Fruit fly (Drosophila melanogaster): Measurements from ENCODE around the gene CG4115.

The CG4115 gene

DNA sequence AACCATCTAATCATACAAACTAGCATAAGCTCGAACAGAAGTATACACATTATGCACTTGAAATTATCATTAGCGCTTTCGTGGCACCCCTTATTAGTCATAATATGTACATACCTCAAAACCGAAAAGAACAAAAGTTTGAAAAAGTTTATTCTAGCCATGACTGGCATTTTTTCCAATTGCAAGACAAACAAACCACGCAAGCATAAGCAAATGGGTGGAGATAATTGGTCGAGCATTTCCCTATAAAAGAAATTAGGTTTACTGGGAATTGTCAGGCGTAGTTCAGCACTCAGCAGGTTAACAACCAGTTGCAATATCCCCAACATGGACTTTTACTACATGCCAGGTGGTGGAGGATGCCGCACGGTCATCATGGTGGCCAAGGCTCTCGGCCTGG lies 11.9 kb downstream of the CG4115 start, which contains the start of gene GstD2:
TSS of gene GstD2 (plus strand) at position 301 of the 400 bp plus-strand sequence.
- no peak for TF ChIP-seq Hr39 (GFP tag; optimal IDR thresholded peaks at IDR 0.05)
- TF ChIP-seq Eip78C (GFP tag) = peak; percentile 7
- no peak for TF ChIP-seq salr (GFP tag; optimal IDR thresholded peaks at IDR 0.05)

DNA sequence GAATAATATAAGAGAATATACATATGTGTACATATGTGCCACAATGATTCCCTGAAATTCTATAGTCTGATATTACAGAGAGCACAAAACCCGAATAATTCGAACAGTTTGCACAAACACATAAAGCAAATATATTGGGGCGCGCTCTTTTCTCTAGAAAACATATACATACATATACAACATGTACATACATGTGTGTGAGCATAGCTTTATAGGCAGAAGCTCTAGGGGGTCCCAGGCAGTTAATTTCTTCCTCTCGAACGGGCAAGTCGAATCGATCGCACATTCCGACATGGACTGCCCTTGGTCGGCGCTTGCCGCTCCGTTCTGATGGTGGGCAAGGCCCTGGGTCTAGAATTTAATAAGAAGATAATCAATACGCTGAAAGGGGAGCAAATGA lies 13.0 kb downstream of the CG4115 start, which contains the start of gene GstD3:
TSS of gene GstD3 (plus strand) at position 269 of the 400 bp plus-strand sequence.
- TF ChIP-seq Blimp-1 (GFP tag; optimal IDR thresholded peaks at IDR 0.05) = no peak
- TF ChIP-seq CG6276 (GFP tag; optimal IDR thresholded peaks at IDR 0.05) = no peak
- TF ChIP-seq Eip78C (GFP tag) = peak; percentile 4
- TF ChIP-seq fd59A (GFP tag; optimal IDR thresholded peaks at IDR 0.05) = no peak
- no peak for TF ChIP-seq CG34406 (GFP tag; optimal IDR thresholded peaks at IDR 0.05)
- TF ChIP-seq CG11902 (GFP tag; optimal IDR thresholded peaks at IDR 0.05) = no peak
- TF ChIP-seq Lpt (GFP tag; optimal IDR thresholded peaks at IDR 0.05) = no peak
- no peak for TF ChIP-seq Ets96B (tag; optimal IDR thresholded peaks at IDR 0.05)
- TF ChIP-seq Eip93F (GFP tag; optimal IDR thresholded peaks at IDR 0.05) = no peak
- TF ChIP-seq Met (GFP tag; optimal IDR thresholded peaks at IDR 0.05) = no peak
- no peak for TF ChIP-seq Hr39 (GFP tag; optimal IDR thresholded peaks at IDR 0.05)
- TF ChIP-seq CG11762 (GFP tag; optimal IDR thresholded peaks at IDR 0.05; ENCODE audit: insufficient read depth) = no peak
- TF ChIP-seq Smox (GFP tag; optimal IDR thresholded peaks at IDR 0.05) = no peak
- TF ChIP-seq Gug (GFP tag; IDR thresholded peaks at IDR 0.05) = no peak
- no peak for TF ChIP-seq CG31627 (GFP tag; optimal IDR thresholded peaks at IDR 0.05)
- no peak for TF ChIP-seq CG1621 (tag; optimal IDR thresholded peaks at IDR 0.05)
- TF ChIP-seq ss (GFP tag; optimal IDR thresholded peaks at IDR 0.05) = no peak
- peak; percentile 60 for TF ChIP-seq svp (GFP tag)

DNA sequence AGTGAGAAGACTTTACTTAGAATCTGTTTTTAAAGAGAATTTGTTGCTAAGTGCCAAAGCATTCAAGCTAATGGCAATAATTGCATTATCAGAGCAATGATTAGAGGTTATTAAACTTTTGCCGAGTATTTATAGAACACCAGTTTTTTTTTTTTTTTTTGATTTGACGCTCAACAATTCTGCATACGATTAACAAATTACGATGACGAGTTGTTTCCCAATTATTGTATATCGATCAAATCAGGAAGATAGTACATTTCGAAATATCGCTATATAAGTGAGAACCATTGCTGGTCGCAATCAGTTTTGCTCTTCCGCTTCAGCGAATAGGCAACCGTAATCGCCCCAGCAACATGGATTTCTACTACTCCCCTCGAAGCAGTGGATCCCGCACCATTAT lies 14.0 kb downstream of the CG4115 start, which contains the start of gene GstD4:
TSS of gene GstD4 (plus strand) at position 301 of the 400 bp plus-strand sequence.
- TF ChIP-seq CG31627 (GFP tag; optimal IDR thresholded peaks at IDR 0.05) (no peak), Hr4 (GFP tag; optimal IDR thresholded peaks at IDR 0.05) (no peak), CG9139 (GFP tag; optimal IDR thresholded peaks at IDR 0.05) (no peak), acj6 (GFP tag; optimal IDR thresholded peaks at IDR 0.05) (no peak), CG11902 (GFP tag; optimal IDR thresholded peaks at IDR 0.05) (no peak)

DNA sequence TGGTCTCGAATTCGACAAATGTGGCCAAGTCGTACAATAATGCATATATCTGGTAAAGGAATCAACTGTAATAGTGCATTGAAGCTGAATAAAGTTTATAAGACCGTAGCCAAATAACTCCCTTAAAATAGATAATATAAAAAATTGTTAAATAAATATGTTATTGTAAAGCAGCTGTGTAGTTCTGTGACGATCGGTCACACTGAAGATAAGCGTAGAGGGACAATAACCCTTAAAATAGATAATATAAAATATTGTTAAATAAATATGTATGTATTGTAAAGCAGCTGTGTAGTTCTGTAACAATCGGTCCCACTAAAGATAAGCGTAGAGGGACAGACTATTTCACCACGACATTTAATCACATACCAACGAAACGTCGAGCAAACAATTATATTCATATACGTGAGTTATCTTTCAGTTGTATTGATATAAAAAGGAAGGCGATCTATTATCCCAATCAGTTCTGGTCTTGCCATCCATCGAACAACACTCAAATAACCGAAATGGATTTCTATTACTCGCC lies 15.5 kb downstream of the CG4115 start, which contains the start of gene GstD5:
TSS of gene GstD5 (plus strand) at position 476 of the 526 bp plus-strand sequence.
- no peak for TF ChIP-seq CG3032 (tag; optimal IDR thresholded peaks at IDR 0.05)
- no peak for TF ChIP-seq CG8319 (GFP tag; optimal IDR thresholded peaks at IDR 0.05)
- no peak for TF ChIP-seq Gug (GFP tag; IDR thresholded peaks at IDR 0.05)
- TF ChIP-seq Hr39 (GFP tag; optimal IDR thresholded peaks at IDR 0.05) = no peak
- TF ChIP-seq Ets21C (GFP tag; optimal IDR thresholded peaks at IDR 0.05) = no peak
- peak; percentile 6 for TF ChIP-seq Eip78C (GFP tag)
- peak; percentile 23 for TF ChIP-seq fkh (GFP tag; optimal IDR thresholded peaks at IDR 0.05)
- no peak for TF ChIP-seq CG16779 (tag; optimal IDR thresholded peaks at IDR 0.05)
- TF ChIP-seq CG10669 (GFP tag; optimal IDR thresholded peaks at IDR 0.05) = no peak
- TF ChIP-seq Hr38 (GFP tag; optimal IDR thresholded peaks at IDR 0.05) = no peak
- no peak for TF ChIP-seq Met (GFP tag; optimal IDR thresholded peaks at IDR 0.05)
- no peak for TF ChIP-seq Blimp-1 (GFP tag; optimal IDR thresholded peaks at IDR 0.05)
- no peak for TF ChIP-seq dsx (GFP tag; optimal IDR thresholded peaks at IDR 0.05; ENCODE audit: poor library complexity, severe bottlenecking)
- TF ChIP-seq Eip93F (GFP tag; optimal IDR thresholded peaks at IDR 0.05) = no peak
- no peak for TF ChIP-seq spab (GFP tag; optimal IDR thresholded peaks at IDR 0.05)
- no peak for TF ChIP-seq CG9139 (GFP tag; optimal IDR thresholded peaks at IDR 0.05)

DNA sequence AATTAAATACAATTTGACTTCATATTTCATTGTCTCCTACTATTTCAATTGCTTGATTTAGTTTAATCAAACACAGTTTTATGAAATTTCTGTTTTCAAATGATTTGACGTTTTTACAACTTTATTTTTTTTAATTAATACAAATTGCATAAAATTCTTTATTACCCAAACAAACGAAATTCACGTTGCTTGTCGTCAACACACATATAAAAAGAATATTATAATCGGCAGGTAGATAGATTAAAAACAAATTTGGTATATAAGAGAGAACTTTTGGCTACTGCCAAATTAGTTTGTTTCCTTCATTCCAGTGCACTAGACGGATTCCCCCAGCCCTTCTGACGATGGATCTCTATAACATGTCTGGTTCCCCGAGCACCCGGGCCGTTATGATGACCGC lies 17.0 kb downstream of the CG4115 start, which contains the start of gene GstD6:
TSS of gene GstD6 (plus strand) at position 301 of the 400 bp plus-strand sequence.
- TF ChIP-seq salr (GFP tag; optimal IDR thresholded peaks at IDR 0.05) (no peak), CG16779 (tag; optimal IDR thresholded peaks at IDR 0.05) (no peak), CG4318 (GFP tag; optimal IDR thresholded peaks at IDR 0.05) (no peak), acj6 (GFP tag; optimal IDR thresholded peaks at IDR 0.05) (no peak), fd85E (GFP tag; optimal IDR thresholded peaks at IDR 0.05) (no peak), spab (GFP tag; optimal IDR thresholded peaks at IDR 0.05) (no peak), fd59A (GFP tag; optimal IDR thresholded peaks at IDR 0.05) (no peak), Hr4 (GFP tag; optimal IDR thresholded peaks at IDR 0.05) (no peak), Sox102F (GFP tag; optimal IDR thresholded peaks at IDR 0.05) (no peak), CG11762 (GFP tag; optimal IDR thresholded peaks at IDR 0.05; ENCODE audit: insufficient read depth) (no peak), cyc (GFP tag; optimal IDR thresholded peaks at IDR 0.05) (no peak), CG11294 (GFP tag; IDR thresholded peaks at IDR 0.05) (no peak), Ets96B (tag; optimal IDR thresholded peaks at IDR 0.05) (no peak), dac (GFP tag; optimal IDR thresholded peaks at IDR 0.05) (no peak), vri (GFP tag; optimal IDR thresholded peaks at IDR 0.05) (no peak), Hr38 (GFP tag; optimal IDR thresholded peaks at IDR 0.05) (no peak), Eip93F (GFP tag; optimal IDR thresholded peaks at IDR 0.05) (no peak), svp (GFP tag) (no peak), CG8319 (GFP tag; optimal IDR thresholded peaks at IDR 0.05) (no peak), lz (GFP tag; optimal IDR thresholded peaks at IDR 0.05) (no peak)
